Fruit fly (Drosophila melanogaster) whole organism, wandering third instar larva: ENCODE data around the gene Sar1.

ENCODE experiments used
- Abd-B ChIP-seq: fragments of >200 bp; optimal IDR thresholded peaks from 2 replicates; lab custom pipeline; 2017; ENCODE audit warnings: missing biosample characterization, missing genetic modification characterization
- Dfd ChIP-seq: fragments of >200 bp; optimal IDR thresholded peaks from 2 replicates; lab custom pipeline; 2017; ENCODE audit warnings: missing biosample characterization, missing genetic modification characterization
- Sp1 ChIP-seq: fragments of 200-800 bp; sonication (Bioruptor generic); optimal IDR thresholded peaks from 3 replicates; lab custom pipeline; 2019; ENCODE audit warnings: missing biosample characterization, mild to moderate bottlenecking, missing genetic modification characterization, moderate library complexity
- Vsx2 ChIP-seq: fragments of 200-300, 225-300 bp; sonication (Bioruptor generic); optimal IDR thresholded peaks from 2 replicates; lab custom pipeline; 2018; ENCODE audit warnings: missing biosample characterization, missing genetic modification characterization; ENCODE audit not compliant: partially characterized antibody
- brk ChIP-seq: fragments of 200-800 bp; sonication (Bioruptor generic); optimal IDR thresholded peaks from 2 replicates; lab custom pipeline; 2016; ENCODE audit warnings: missing biosample characterization, mild to moderate bottlenecking, missing genetic modification characterization
- h ChIP-seq: fragments of 200-800 bp; sonication (Bioruptor generic); optimal IDR thresholded peaks from 3 replicates; lab custom pipeline; 2016; ENCODE audit warnings: missing biosample characterization, mild to moderate bottlenecking, missing genetic modification characterization
- jim ChIP-seq: fragments of 175-275, 200-325 bp; sonication (Bioruptor generic); optimal IDR thresholded peaks from 2 replicates; lab custom pipeline; 2016; ENCODE audit warnings: missing biosample characterization, mild to moderate bottlenecking, missing genetic modification characterization
- psq ChIP-seq: fragments of 200-800 bp; sonication (Bioruptor generic); optimal IDR thresholded peaks from 3 replicates; lab custom pipeline; 2017; ENCODE audit warnings: missing biosample characterization, mild to moderate bottlenecking, missing genetic modification characterization, moderate library complexity
- sage ChIP-seq: fragments of 200-800 bp; sonication (Bioruptor generic); optimal IDR thresholded peaks from 2 replicates; lab custom pipeline; 2016; ENCODE audit warnings: missing biosample characterization, mild to moderate bottlenecking, missing genetic modification characterization
- sv ChIP-seq: fragments of 200-800 bp; sonication (Bioruptor generic); optimal IDR thresholded peaks from 3 replicates; lab custom pipeline; 2016; ENCODE audit warnings: missing biosample characterization, missing genetic modification characterization
- tai ChIP-seq: sonication (Bioruptor generic); optimal IDR thresholded peaks from 2 replicates; lab custom pipeline; 2016; ENCODE audit warnings: missing biosample characterization, missing genetic modification characterization

Gene Sar1

dm6 chr3R:22402355-22402754 is 45.9 kb downstream of the Sar1 start, which contains the start of gene CG13856:
CG13856 (plus strand) TSS chr3R:22402655.
- TF ChIP-seq tai (GFP tag; lab: Kevin White, UChicago) (no peak), sage (GFP tag; lab: Kevin White, UChicago) (no peak), jim (GFP tag; lab: Kevin White, UChicago) (no peak), psq (GFP tag; lab: Kevin White, UChicago) (no peak), Vsx2 (GFP tag; lab: Kevin White, UChicago) (no peak)

dm6 chr3R:22405639-22406038 is 49.2 kb downstream of the Sar1 start, which contains the start of gene CG13855:
CG13855 (plus strand) TSS chr3R:22405939.
- TF ChIP-seq Sp1 (GFP tag; lab: Kevin White, UChicago) = no peak
- no peak for TF ChIP-seq sv
- TF ChIP-seq Dfd (GFP tag; lab: Kevin White, UChicago) = no peak
- TF ChIP-seq Abd-B (GFP tag; lab: Kevin White, UChicago) = no peak
- TF ChIP-seq h = no peak
- no peak for TF ChIP-seq brk (GFP tag; lab: Kevin White, UChicago)
